Fruit fly (Drosophila melanogaster): ENCODE results near the gene CG11668.

CG11668 gene

DNA sequence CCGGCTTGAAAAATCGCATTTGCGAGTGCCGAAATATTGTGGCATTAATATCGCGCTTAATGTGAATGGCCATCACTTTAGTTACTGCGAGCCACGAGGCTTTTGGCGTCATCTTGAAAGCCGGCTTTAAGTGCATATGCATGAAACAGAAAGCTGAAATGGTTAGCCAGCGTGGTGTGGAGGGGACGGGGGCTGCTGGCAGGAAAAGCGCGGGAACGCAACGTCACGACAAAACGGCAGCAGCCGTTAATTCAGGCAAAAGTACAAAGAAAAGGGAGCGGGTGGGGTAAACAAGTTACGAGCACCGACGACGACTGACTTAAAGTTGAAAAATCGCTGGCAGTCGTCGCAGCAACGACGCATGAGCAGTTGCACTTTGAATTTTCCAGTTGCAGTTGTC lies 22.8 kb upstream of the CG11668 start:
- no peak for TF ChIP-seq tj (GFP tag; optimal IDR thresholded peaks at IDR 0.05)
- no peak for TF ChIP-seq CG14711 (tag; optimal IDR thresholded peaks at IDR 0.05)
- TF ChIP-seq toe (GFP tag; optimal IDR thresholded peaks at IDR 0.05) = no peak
- no peak for TF ChIP-seq CG7045 (GFP tag; optimal IDR thresholded peaks at IDR 0.05)
- TF ChIP-seq CG11617 (GFP tag; optimal IDR thresholded peaks at IDR 0.05) = no peak
- TF ChIP-seq CG1620 (GFP tag; optimal IDR thresholded peaks at IDR 0.05) = no peak
- TF ChIP-seq Clk (GFP tag; optimal IDR thresholded peaks at IDR 0.05) = no peak
- TF ChIP-seq pad (GFP tag; optimal IDR thresholded peaks at IDR 0.05) = no peak
- no peak for TF ChIP-seq bab1 (GFP tag; optimal IDR thresholded peaks at IDR 0.05)
- TF ChIP-seq kay (GFP tag; ENCODE audit: borderline replicate concordance) = no peak
- TF ChIP-seq cic (GFP tag; optimal IDR thresholded peaks at IDR 0.05) = no peak

DNA sequence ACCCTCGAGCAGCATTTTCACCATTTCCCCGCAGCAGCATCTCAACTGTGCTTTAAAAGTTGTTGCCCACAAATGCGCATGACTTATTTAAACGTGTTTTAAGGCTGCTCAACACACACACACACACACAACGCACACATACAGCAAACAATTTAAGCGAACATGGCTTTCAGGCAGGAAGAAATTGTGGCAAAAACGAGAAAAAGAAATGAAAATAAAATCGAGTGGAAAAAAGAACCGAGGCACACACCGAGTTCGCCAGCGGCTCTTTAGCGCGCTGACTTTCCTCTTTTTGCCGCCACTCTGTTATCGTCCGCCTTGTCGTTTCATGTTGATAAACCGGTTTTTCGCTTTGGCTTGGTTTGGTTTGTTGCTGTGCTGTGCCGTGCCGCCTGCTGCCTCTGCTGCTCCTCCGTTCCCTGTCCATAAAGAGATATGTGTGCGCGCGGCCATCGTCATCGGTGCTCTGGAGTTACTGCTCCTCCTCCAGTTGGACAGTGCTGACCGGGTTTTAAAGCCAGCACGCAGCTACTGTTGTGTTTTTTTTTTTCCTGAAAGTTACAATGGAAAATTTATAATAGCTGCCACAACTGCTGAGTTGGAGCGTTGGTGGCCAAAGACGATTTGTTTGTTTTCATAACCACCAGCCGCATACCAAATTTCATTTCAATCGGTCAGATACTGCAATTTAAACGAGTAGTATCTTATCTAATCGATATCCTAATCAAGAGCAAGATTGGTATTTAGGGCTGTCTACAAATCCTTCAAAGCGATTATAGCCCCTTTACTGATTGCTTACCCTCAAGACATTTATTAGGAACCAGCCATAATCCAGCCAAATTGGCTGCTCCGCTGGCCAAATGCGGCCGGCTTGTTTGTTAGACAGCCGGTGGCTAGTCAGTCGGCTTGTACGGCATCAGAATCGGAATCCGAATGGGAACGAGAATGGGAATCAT lies 22.1 kb upstream of the CG11668 start:
- TF ChIP-seq kay (GFP tag; ENCODE audit: borderline replicate concordance) (peak; percentile 67), CG12768 (GFP tag; optimal IDR thresholded peaks at IDR 0.05) (peak; percentile 21), CG7045 (GFP tag; optimal IDR thresholded peaks at IDR 0.05) (no peak), ovo (GFP tag; optimal IDR thresholded peaks at IDR 0.05) (peak; percentile 15)

DNA sequence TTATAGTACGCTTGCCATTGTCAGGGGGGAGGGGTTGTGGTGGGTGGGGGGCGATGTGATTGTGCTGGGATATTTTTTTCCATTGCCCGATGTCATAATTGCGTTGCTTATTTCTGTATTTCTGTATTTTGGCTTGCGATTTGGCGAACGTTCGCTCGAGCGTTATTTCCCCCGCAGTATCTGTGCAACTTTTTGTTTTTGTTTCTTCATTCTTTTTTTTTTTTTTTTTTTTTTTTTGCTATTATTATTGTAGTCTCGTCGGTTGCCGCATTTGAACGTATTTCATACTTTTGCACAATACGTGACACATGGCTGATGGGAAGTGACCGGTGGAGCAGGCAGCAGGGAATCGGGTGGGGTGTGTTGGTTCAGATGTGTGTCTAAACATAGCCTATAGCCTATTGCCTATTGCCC lies 20.5 kb upstream of the CG11668 start:
- TF ChIP-seq cic (GFP tag; optimal IDR thresholded peaks at IDR 0.05) (peak; percentile 90), kay (GFP tag; ENCODE audit: borderline replicate concordance) (peak; percentile 91), CG11617 (GFP tag; optimal IDR thresholded peaks at IDR 0.05) (peak; percentile 8), CG12768 (GFP tag; optimal IDR thresholded peaks at IDR 0.05) (peak; percentile 47), tj (GFP tag; optimal IDR thresholded peaks at IDR 0.05) (peak; percentile 40), pad (GFP tag; optimal IDR thresholded peaks at IDR 0.05) (no peak), Clk (GFP tag; optimal IDR thresholded peaks at IDR 0.05) (no peak), Mnt (GFP tag; optimal IDR thresholded peaks at IDR 0.05) (peak; percentile 65)

DNA sequence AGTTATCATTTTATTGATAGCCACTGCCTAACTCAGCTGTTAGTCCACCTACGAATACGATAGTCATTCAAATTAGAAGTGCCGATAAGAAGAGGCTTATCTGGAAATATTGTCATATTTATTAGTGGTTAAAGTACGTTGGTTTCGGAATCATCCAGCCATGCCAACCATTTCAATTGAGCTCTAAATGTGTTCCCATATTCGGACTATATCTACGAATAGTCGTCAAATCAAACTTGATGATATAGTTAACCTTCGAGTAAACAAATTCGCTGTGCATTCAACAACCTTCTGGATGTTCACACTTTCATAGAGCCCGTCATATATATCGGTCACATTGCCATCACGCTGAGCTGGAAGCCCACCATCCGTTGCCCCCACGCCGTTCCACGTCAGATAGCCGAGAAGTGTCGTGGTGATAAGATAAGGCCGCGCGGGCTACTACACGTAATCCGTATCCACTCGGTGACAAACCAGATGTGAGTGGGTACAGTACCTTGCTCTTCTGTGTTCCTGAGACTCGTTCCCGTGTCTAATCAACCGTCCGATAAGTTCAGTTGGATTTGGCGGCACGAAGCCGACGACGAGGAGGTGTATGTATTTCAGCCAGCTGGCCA lies 19.8 kb upstream of the CG11668 start:
- TF ChIP-seq CG7101 (tag; optimal IDR thresholded peaks at IDR 0.05) (no peak), CG1620 (GFP tag; optimal IDR thresholded peaks at IDR 0.05) (no peak), Mnt (GFP tag; optimal IDR thresholded peaks at IDR 0.05) (peak; percentile 36), CG33017 (tag; optimal IDR thresholded peaks at IDR 0.05) (peak; percentile 19), CG7045 (GFP tag; optimal IDR thresholded peaks at IDR 0.05) (no peak), toe (GFP tag; optimal IDR thresholded peaks at IDR 0.05) (no peak), ovo (GFP tag; optimal IDR thresholded peaks at IDR 0.05) (peak; percentile 5), Clk (GFP tag; optimal IDR thresholded peaks at IDR 0.05) (no peak), tj (GFP tag; optimal IDR thresholded peaks at IDR 0.05) (no peak), CG11617 (GFP tag; optimal IDR thresholded peaks at IDR 0.05) (no peak), cic (GFP tag; optimal IDR thresholded peaks at IDR 0.05) (peak; percentile 42), Hr96 (GFP tag; optimal IDR thresholded peaks at IDR 0.05) (no peak), CG5204 (GFP tag; optimal IDR thresholded peaks at IDR 0.05) (no peak)

DNA sequence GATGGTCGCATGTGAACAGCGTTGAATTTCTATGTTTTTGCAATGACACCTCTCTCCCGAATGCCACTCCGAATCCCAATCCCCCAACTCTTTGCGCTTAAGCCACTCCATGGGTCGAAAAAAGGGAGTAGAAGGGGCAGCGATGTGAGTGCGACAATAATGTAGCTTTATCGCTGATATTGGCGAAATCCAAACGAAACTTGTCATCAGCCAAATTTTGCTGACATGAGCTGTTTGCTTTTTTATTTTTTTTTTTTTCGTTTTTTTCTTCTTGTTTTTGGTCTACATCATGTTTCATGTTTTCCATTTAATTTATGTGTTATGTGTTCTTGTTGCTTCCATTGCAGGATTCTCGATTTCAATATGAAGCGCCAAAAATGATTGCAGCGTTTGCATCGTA lies 19.2 kb upstream of the CG11668 start:
- TF ChIP-seq Crg-1 (GFP tag; optimal IDR thresholded peaks at IDR 0.05) (no peak), toe (GFP tag; optimal IDR thresholded peaks at IDR 0.05) (no peak), ovo (GFP tag; optimal IDR thresholded peaks at IDR 0.05) (no peak), tj (GFP tag; optimal IDR thresholded peaks at IDR 0.05) (peak; percentile 99), CG33017 (tag; optimal IDR thresholded peaks at IDR 0.05) (no peak), Mnt (GFP tag; optimal IDR thresholded peaks at IDR 0.05) (no peak)

DNA sequence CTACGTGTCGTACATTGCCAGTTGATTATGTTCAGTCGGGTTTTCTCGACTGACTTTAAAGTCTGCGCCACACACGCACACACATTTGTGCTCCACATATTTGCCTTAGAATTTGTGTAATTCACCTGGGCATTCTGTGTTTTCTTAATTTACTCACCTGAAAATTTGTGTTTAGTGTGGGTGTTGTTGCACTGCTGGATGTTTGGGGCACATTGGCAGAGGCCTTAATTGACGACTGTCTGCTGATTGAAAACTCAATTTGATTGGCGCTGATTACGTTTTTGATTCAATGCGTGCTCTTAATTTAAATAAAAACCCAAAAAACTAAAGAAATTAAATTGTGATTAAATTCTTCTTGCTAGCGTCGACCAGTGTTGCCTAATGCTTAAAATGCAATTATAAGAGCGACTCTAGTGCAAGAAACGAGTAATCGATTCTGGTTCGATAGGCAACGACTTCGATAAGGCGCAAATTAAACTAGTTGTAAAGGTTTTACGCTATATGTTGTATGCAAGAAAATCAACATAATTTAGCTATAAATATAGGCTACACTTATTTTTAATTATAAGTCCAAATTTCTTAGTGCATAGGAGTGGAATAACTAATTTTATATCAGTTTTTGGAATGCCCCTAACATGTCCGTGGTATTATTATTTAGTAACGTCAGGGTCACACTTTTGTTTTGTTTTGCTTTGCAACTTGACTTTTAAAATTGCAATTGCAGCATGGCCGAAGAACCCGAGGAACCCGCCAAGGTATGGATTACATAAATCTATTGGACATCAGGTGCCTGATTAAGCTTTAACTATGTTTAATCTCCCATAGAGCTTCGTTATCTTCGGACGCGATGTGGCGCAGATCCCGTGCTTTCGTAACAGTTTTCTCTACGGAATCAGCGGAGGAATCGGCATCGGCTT lies 7.7 kb upstream of the CG11668 start, which contains the start of the genes CG46281 and CG46280:
Gene CG46281, minus strand, starts transcription at position 51 of the 917 bp plus-strand sequence.
Gene CG46280, minus strand, starts transcription at position 403 of the 917 bp plus-strand sequence.
- TF ChIP-seq ovo (GFP tag; optimal IDR thresholded peaks at IDR 0.05) (no peak), CG7101 (tag; optimal IDR thresholded peaks at IDR 0.05) (peak; percentile 42), CG7045 (GFP tag; optimal IDR thresholded peaks at IDR 0.05) (peak; percentile 1), toe (GFP tag; optimal IDR thresholded peaks at IDR 0.05) (no peak), Mnt (GFP tag; optimal IDR thresholded peaks at IDR 0.05) (peak; percentile 58), pad (GFP tag; optimal IDR thresholded peaks at IDR 0.05) (peak; percentile 33), Hr96 (GFP tag; optimal IDR thresholded peaks at IDR 0.05) (no peak), CG14711 (tag; optimal IDR thresholded peaks at IDR 0.05) (peak; percentile 59), Clk (GFP tag; optimal IDR thresholded peaks at IDR 0.05) (no peak), bab1 (GFP tag; optimal IDR thresholded peaks at IDR 0.05) (peak; percentile 44), CG5204 (GFP tag; optimal IDR thresholded peaks at IDR 0.05) (no peak), kay (GFP tag; ENCODE audit: borderline replicate concordance) (peak; percentile 85), CG11617 (GFP tag; optimal IDR thresholded peaks at IDR 0.05) (peak; percentile 46), Crg-1 (GFP tag; optimal IDR thresholded peaks at IDR 0.05) (peak; percentile 32), CG33017 (tag; optimal IDR thresholded peaks at IDR 0.05) (no peak), CG1620 (GFP tag; optimal IDR thresholded peaks at IDR 0.05) (peak; percentile 49), cnc (optimal IDR thresholded peaks at IDR 0.05) (no peak), cic (GFP tag; optimal IDR thresholded peaks at IDR 0.05) (peak; percentile 8), CG12768 (GFP tag; optimal IDR thresholded peaks at IDR 0.05) (peak; percentile 31), tj (GFP tag; optimal IDR thresholded peaks at IDR 0.05) (peak; percentile 23)

All from whole organism, adult.